Worm (Caenorhabditis elegans): Measurements from ENCODE around the gene EGAP4.1.

ce11 chrX:8750209-8750608 lies 23.0 kb upstream of the EGAP4.1 start:
- TF ChIP-seq ets-7 (tag; optimal IDR thresholded peaks at IDR 0.05), result no peak
- no peak for TF ChIP-seq flt-1 (GFP tag; IDR thresholded peaks at IDR 0.05)

Measured in whole organism, early embryonic.